Worm (Caenorhabditis elegans): ENCODE data around the gene F45E1.4.

The F45E1.4 gene

ce11 chrX:7968537-7968936, 17.2 kb upstream of the F45E1.4 start:
- TF ChIP-seq F13C5.2 (tag; optimal IDR thresholded peaks at IDR 0.05), result no peak

ce11 chrX:7975741-7976140, 10.0 kb upstream of the F45E1.4 start:
- TF ChIP-seq tbx-37 (GFP tag; conservative IDR thresholded peaks at IDR 0.05) (no peak), tra-4 (tag; optimal IDR thresholded peaks at IDR 0.05) (no peak), F13C5.2 (tag; optimal IDR thresholded peaks at IDR 0.05) (no peak), pes-1 (GFP tag; IDR thresholded peaks at IDR 0.05) (no peak), hmbx-1 (tag; optimal IDR thresholded peaks at IDR 0.05) (no peak), scrt-1 (GFP tag; IDR thresholded peaks at IDR 0.05) (no peak), B0310.2 (tag; optimal IDR thresholded peaks at IDR 0.05) (no peak), aly-1 (tag; optimal IDR thresholded peaks at IDR 0.05) (no peak), flt-1 (GFP tag; IDR thresholded peaks at IDR 0.05) (no peak), ceh-36 (tag; optimal IDR thresholded peaks at IDR 0.05) (no peak), ama-1 (optimal IDR thresholded peaks at IDR 0.05) (no peak), ceh-13 (GFP tag; optimal IDR thresholded peaks at IDR 0.05) (no peak), sea-1 (GFP tag; conservative IDR thresholded peaks at IDR 0.05) (no peak), hmg-4 (GFP tag; optimal IDR thresholded peaks at IDR 0.05) (no peak), hnd-1 (tag; optimal IDR thresholded peaks at IDR 0.05) (no peak)

- TF ChIP-seq ets-7 (tag; optimal IDR thresholded peaks at IDR 0.05) (no peak), tra-4 (tag; optimal IDR thresholded peaks at IDR 0.05) (no peak), sea-1 (GFP tag; conservative IDR thresholded peaks at IDR 0.05) (no peak), pes-1 (GFP tag; IDR thresholded peaks at IDR 0.05) (no peak), hmg-4 (GFP tag; optimal IDR thresholded peaks at IDR 0.05) (no peak), B0310.2 (tag; optimal IDR thresholded peaks at IDR 0.05) (no peak), hnd-1 (tag; optimal IDR thresholded peaks at IDR 0.05) (no peak), scrt-1 (GFP tag; IDR thresholded peaks at IDR 0.05) (no peak), F13C5.2 (tag; optimal IDR thresholded peaks at IDR 0.05) (no peak), tbx-37 (GFP tag; conservative IDR thresholded peaks at IDR 0.05) (no peak), tbx-11 (GFP tag; IDR thresholded peaks at IDR 0.05) (no peak), ceh-36 (tag; optimal IDR thresholded peaks at IDR 0.05) (no peak), flt-1 (GFP tag; IDR thresholded peaks at IDR 0.05) (no peak), hmbx-1 (tag; optimal IDR thresholded peaks at IDR 0.05) (no peak), aly-1 (tag; optimal IDR thresholded peaks at IDR 0.05) (no peak), ama-1 (optimal IDR thresholded peaks at IDR 0.05) (no peak), ceh-13 (GFP tag; optimal IDR thresholded peaks at IDR 0.05) (no peak)
These were observed 9.4 kb upstream of the F45E1.4 start, which contains the start of gene F45E1.5 for ce11 chrX:7976400-7976799. Gene F45E1.5 (plus strand): TSS chrX:7976700.

ce11 chrX:7977452-7977851, 8.3 kb upstream of the F45E1.4 start:
- no peak for TF ChIP-seq F13C5.2 (tag; optimal IDR thresholded peaks at IDR 0.05)
- TF ChIP-seq tbx-11 (GFP tag; IDR thresholded peaks at IDR 0.05), result no peak
- TF ChIP-seq B0310.2 (tag; optimal IDR thresholded peaks at IDR 0.05), result no peak
- no peak for TF ChIP-seq pes-1 (GFP tag; IDR thresholded peaks at IDR 0.05)
- TF ChIP-seq ceh-36 (tag; optimal IDR thresholded peaks at IDR 0.05), result no peak
- no peak for TF ChIP-seq hnd-1 (tag; optimal IDR thresholded peaks at IDR 0.05)
- TF ChIP-seq ets-7 (tag; optimal IDR thresholded peaks at IDR 0.05), result no peak
- no peak for TF ChIP-seq ceh-13 (GFP tag; optimal IDR thresholded peaks at IDR 0.05)
- no peak for TF ChIP-seq ama-1 (optimal IDR thresholded peaks at IDR 0.05)
- TF ChIP-seq sea-1 (GFP tag; conservative IDR thresholded peaks at IDR 0.05), result no peak
- TF ChIP-seq hmbx-1 (tag; optimal IDR thresholded peaks at IDR 0.05), result no peak
- TF ChIP-seq flt-1 (GFP tag; IDR thresholded peaks at IDR 0.05), result no peak
- TF ChIP-seq scrt-1 (GFP tag; IDR thresholded peaks at IDR 0.05), result no peak
- TF ChIP-seq hmg-4 (GFP tag; optimal IDR thresholded peaks at IDR 0.05), result no peak
- TF ChIP-seq tra-4 (tag; optimal IDR thresholded peaks at IDR 0.05), result no peak
- TF ChIP-seq aly-1 (tag; optimal IDR thresholded peaks at IDR 0.05), result no peak
- no peak for TF ChIP-seq tbx-37 (GFP tag; conservative IDR thresholded peaks at IDR 0.05)

- no peak for TF ChIP-seq flt-1 (GFP tag; IDR thresholded peaks at IDR 0.05)
- TF ChIP-seq ceh-13 (GFP tag; optimal IDR thresholded peaks at IDR 0.05), result no peak
- TF ChIP-seq scrt-1 (GFP tag; IDR thresholded peaks at IDR 0.05), result no peak
- TF ChIP-seq F13C5.2 (tag; optimal IDR thresholded peaks at IDR 0.05), result no peak
- TF ChIP-seq pes-1 (GFP tag; IDR thresholded peaks at IDR 0.05), result no peak
- no peak for TF ChIP-seq hnd-1 (tag; optimal IDR thresholded peaks at IDR 0.05)
- TF ChIP-seq tbx-37 (GFP tag; conservative IDR thresholded peaks at IDR 0.05), result no peak
- TF ChIP-seq tra-4 (tag; optimal IDR thresholded peaks at IDR 0.05), result no peak
These were observed 3.7 kb upstream of the F45E1.4 start, which contains the start of gene his-71 for ce11 chrX:7982047-7982446. Gene his-71 (minus strand): TSS chrX:7982070.

- TF ChIP-seq hnd-1 (tag; optimal IDR thresholded peaks at IDR 0.05) (no peak), hmg-4 (GFP tag; optimal IDR thresholded peaks at IDR 0.05) (no peak)
These were observed 1.0 kb upstream of the F45E1.4 start for ce11 chrX:7984742-7985141.

- no peak for TF ChIP-seq tbx-11 (GFP tag; IDR thresholded peaks at IDR 0.05)
- no peak for TF ChIP-seq hnd-1 (tag; optimal IDR thresholded peaks at IDR 0.05)
- no peak for TF ChIP-seq flt-1 (GFP tag; IDR thresholded peaks at IDR 0.05)
- no peak for TF ChIP-seq ceh-13 (GFP tag; optimal IDR thresholded peaks at IDR 0.05)
- TF ChIP-seq ceh-36 (tag; optimal IDR thresholded peaks at IDR 0.05), result no peak
- TF ChIP-seq ets-7 (tag; optimal IDR thresholded peaks at IDR 0.05), result no peak
- TF ChIP-seq scrt-1 (GFP tag; IDR thresholded peaks at IDR 0.05), result no peak
- TF ChIP-seq tbx-37 (GFP tag; conservative IDR thresholded peaks at IDR 0.05), result no peak
- no peak for TF ChIP-seq ama-1 (optimal IDR thresholded peaks at IDR 0.05)
- TF ChIP-seq aly-1 (tag; optimal IDR thresholded peaks at IDR 0.05), result no peak
- TF ChIP-seq F13C5.2 (tag; optimal IDR thresholded peaks at IDR 0.05), result no peak
- TF ChIP-seq hmbx-1 (tag; optimal IDR thresholded peaks at IDR 0.05), result no peak
- TF ChIP-seq pes-1 (GFP tag; IDR thresholded peaks at IDR 0.05), result no peak
- TF ChIP-seq B0310.2 (tag; optimal IDR thresholded peaks at IDR 0.05), result no peak
- TF ChIP-seq sea-1 (GFP tag; conservative IDR thresholded peaks at IDR 0.05), result no peak
- no peak for TF ChIP-seq tra-4 (tag; optimal IDR thresholded peaks at IDR 0.05)
These were observed 1.1 kb downstream of the F45E1.4 start for ce11 chrX:7986892-7987291.

- TF ChIP-seq sea-1 (GFP tag; conservative IDR thresholded peaks at IDR 0.05) (no peak), B0310.2 (tag; optimal IDR thresholded peaks at IDR 0.05) (no peak), pes-1 (GFP tag; IDR thresholded peaks at IDR 0.05) (no peak), ama-1 (optimal IDR thresholded peaks at IDR 0.05) (no peak), hmg-4 (GFP tag; optimal IDR thresholded peaks at IDR 0.05) (no peak), flt-1 (GFP tag; IDR thresholded peaks at IDR 0.05) (no peak), F13C5.2 (tag; optimal IDR thresholded peaks at IDR 0.05) (no peak), tbx-37 (GFP tag; conservative IDR thresholded peaks at IDR 0.05) (no peak), ceh-36 (tag; optimal IDR thresholded peaks at IDR 0.05) (no peak), hnd-1 (tag; optimal IDR thresholded peaks at IDR 0.05) (no peak), tra-4 (tag; optimal IDR thresholded peaks at IDR 0.05) (no peak)
These were observed 2.7 kb downstream of the F45E1.4 start for ce11 chrX:7988457-7988856.

Measured in whole organism, early embryonic.